Fruit fly (Drosophila melanogaster) whole organism, embryonic: ENCODE measurements around the gene CG32708.

Source experiments
- Awh ChIP-seq: fragments of 200-800 bp; sonication (Bioruptor generic); IDR thresholded peaks from 2 replicates; pipeline ENCODE4, ENCODE4 v1.3.6; 2022; ENCODE audit warnings: missing biosample characterization, missing genetic modification characterization
- B-H1 ChIP-seq: fragments of 200-800 bp; sonication (Bioruptor generic); IDR thresholded peaks from 3 replicates; pipeline ENCODE4 v1.3.6; 2022; ENCODE audit warnings: missing biosample characterization, missing genetic modification characterization
- CG11696 ChIP-seq: fragments of 200-800 bp; sonication (Bioruptor generic); IDR thresholded peaks from 2 replicates; pipeline ENCODE4 v1.3.6; 2022; ENCODE audit warnings: missing biosample characterization, missing genetic modification characterization
- CG1647 ChIP-seq: fragments of 200-800 bp; sonication (Bioruptor generic); optimal IDR thresholded peaks from 3 replicates; lab custom pipeline; 2016; ENCODE audit warnings: missing biosample characterization, missing genetic modification characterization
- CG17359 ChIP-seq: fragments of 200-800 bp; sonication (Bioruptor generic); optimal IDR thresholded peaks from 3 replicates; lab custom pipeline; 2018; ENCODE audit warnings: missing biosample characterization, mild to moderate bottlenecking, missing genetic modification characterization, moderate library complexity
- CG3163 ChIP-seq: fragments of 200-800 bp; sonication (Bioruptor generic); optimal IDR thresholded peaks from 3 replicates; lab custom pipeline; 2016; ENCODE audit warnings: missing biosample characterization, missing genetic modification characterization
- CG42726 ChIP-seq: fragments of 200-800 bp; sonication (Bioruptor generic); IDR thresholded peaks from 2 replicates; pipeline ENCODE4 v1.3.6; 2022; ENCODE audit warnings: missing biosample characterization, missing genetic modification characterization; ENCODE audit not compliant: partially characterized antibody
- CG6254 ChIP-seq: fragments of 200-800 bp; sonication (Bioruptor generic); optimal IDR thresholded peaks from 3 replicates; lab custom pipeline; 2017; ENCODE audit warnings: mild to moderate bottlenecking, missing biosample characterization, missing genetic modification reagents, missing genetic modification characterization
- CG7372 ChIP-seq: fragments of 200-800 bp; sonication (Bioruptor generic); IDR thresholded peaks from 2 replicates; pipeline ENCODE4 v1.3.6; 2022; ENCODE audit warnings: missing biosample characterization, missing genetic modification characterization
- CG8281 ChIP-seq: fragments of 200-800 bp; sonication (Bioruptor generic); optimal IDR thresholded peaks from 2 replicates; lab custom pipeline; 2018; ENCODE audit warnings: missing biosample characterization, mild to moderate bottlenecking, missing genetic modification characterization, moderate library complexity
- CG8290 ChIP-seq, 3 experiments: fragments of 200-800 bp; sonication (Bioruptor generic); optimal IDR thresholded peaks; 2 replicates each; lab custom pipeline; 2016 to 2019; ENCODE audit warnings: missing biosample characterization in 3 of 3, missing genetic modification characterization in 3 of 3, mild to moderate bottlenecking in 2 of 3, moderate library complexity in 1 of 3
- CG9876 ChIP-seq: fragments of 200-800 bp; sonication (Bioruptor generic); optimal IDR thresholded peaks from 2 replicates; lab custom pipeline; 2016; ENCODE audit warnings: missing biosample characterization, missing genetic modification characterization
- Ets65A ChIP-seq: fragments of 200-800 bp; sonication (Bioruptor generic); peaks from one replicate; lab custom pipeline; 2016; ENCODE audit warnings: missing biosample characterization, missing genetic modification characterization
- Hmr ChIP-seq: fragments of 200-800 bp; sonication (Bioruptor generic); optimal IDR thresholded peaks from 3 replicates; lab custom pipeline; 2017; ENCODE audit warnings: mild to moderate bottlenecking, missing biosample characterization, missing genetic modification reagents, missing genetic modification characterization
- Hmx ChIP-seq: fragments of 200-800 bp; sonication (Bioruptor generic); optimal IDR thresholded peaks from 2 replicates; lab custom pipeline; 2016; ENCODE audit warnings: missing biosample characterization, missing genetic modification characterization
- Med ChIP-seq: fragments of 200-800 bp; sonication (Bioruptor generic); peaks from one replicate; lab custom pipeline; 2016; ENCODE audit warnings: missing biosample characterization, missing genetic modification characterization, mild to moderate bottlenecking, inconsistent platforms, moderate library complexity
- Mrtf ChIP-seq: fragments of 200-800 bp; sonication (Bioruptor generic); IDR thresholded peaks from 3 replicates; pipeline ENCODE4 v1.3.6; 2022; ENCODE audit warnings: missing biosample characterization, missing genetic modification characterization
- NK7.1 ChIP-seq: fragments of 200-800 bp; sonication (Bioruptor generic); optimal IDR thresholded peaks from 3 replicates; lab custom pipeline; 2016; ENCODE audit warnings: missing biosample characterization, missing genetic modification characterization
- bigmax ChIP-seq: fragments of 200-800 bp; sonication (Bioruptor generic); optimal IDR thresholded peaks from 2 replicates; lab custom pipeline; 2018; ENCODE audit warnings: missing biosample characterization, mild to moderate bottlenecking, missing genetic modification characterization
- br ChIP-seq: fragments of >200 bp; optimal IDR thresholded peaks from 2 replicates; lab custom pipeline; 2017
- corto ChIP-seq: fragments of 200-800 bp; sonication (Bioruptor generic); optimal IDR thresholded peaks from 2 replicates; lab custom pipeline; 2016; ENCODE audit warnings: missing biosample characterization, mild to moderate bottlenecking, missing genetic modification characterization, moderate library complexity
- grau ChIP-seq: fragments of 200-800 bp; optimal IDR thresholded peaks from 3 replicates; lab custom pipeline; 2019; ENCODE audit warnings: missing biosample characterization, mild to moderate bottlenecking, missing genetic modification characterization, moderate library complexity
- lab ChIP-seq: fragments of 200-800 bp; sonication (Bioruptor generic); optimal IDR thresholded peaks from 3 replicates; lab custom pipeline; 2017; ENCODE audit warnings: missing biosample characterization, missing genetic modification characterization, mild to moderate bottlenecking, moderate library complexity, missing genetic modification reagents
- mirr ChIP-seq: fragments of 200-800 bp; sonication (Bioruptor generic); optimal IDR thresholded peaks from 3 replicates; lab custom pipeline; 2018; ENCODE audit warnings: missing biosample characterization, mild to moderate bottlenecking, missing genetic modification characterization
- nau ChIP-seq: fragments of 200-800 bp; sonication (Bioruptor generic); optimal IDR thresholded peaks from 3 replicates; lab custom pipeline; 2017; ENCODE audit warnings: missing biosample characterization, mild to moderate bottlenecking, missing genetic modification characterization, missing genetic modification reagents
- nerfin-1 ChIP-seq: fragments of 200-800 bp; sonication (Bioruptor generic); optimal IDR thresholded peaks from 3 replicates; lab custom pipeline; 2019; ENCODE audit warnings: missing biosample characterization, mild to moderate bottlenecking, missing genetic modification characterization, moderate library complexity
- onecut ChIP-seq: fragments of 200-800 bp; sonication (Bioruptor generic); IDR thresholded peaks from 2 replicates; pipeline ENCODE4 v1.3.6; 2022; ENCODE audit warnings: missing biosample characterization, missing genetic modification characterization
- org-1 ChIP-seq: fragments of 200-800 bp; sonication (Bioruptor generic); optimal IDR thresholded peaks from 2 replicates; lab custom pipeline; 2017; ENCODE audit warnings: missing biosample characterization, missing genetic modification characterization
- pnt ChIP-seq: fragments of 200-800 bp; sonication (Bioruptor generic); optimal IDR thresholded peaks from 3 replicates; lab custom pipeline; 2016; ENCODE audit warnings: missing biosample characterization, missing genetic modification characterization
- psq ChIP-seq: fragments of 200-800 bp; sonication (Bioruptor generic); optimal IDR thresholded peaks from 2 replicates; lab custom pipeline; 2017; ENCODE audit warnings: missing biosample characterization, missing genetic modification characterization
- row ChIP-seq: fragments of 200-800 bp; sonication (Bioruptor generic); IDR thresholded peaks from 3 replicates; pipeline ENCODE4 v1.3.6; 2022; ENCODE audit warnings: missing biosample characterization, missing genetic modification characterization
- sna ChIP-seq: fragments of 200-800 bp; sonication (Bioruptor generic); IDR thresholded peaks from 2 replicates; pipeline ENCODE4 v1.3.6; 2022; ENCODE audit warnings: missing biosample characterization, missing genetic modification characterization; ENCODE audit not compliant: partially characterized antibody
- tup ChIP-seq: fragments of 200-800 bp; sonication (Bioruptor generic); optimal IDR thresholded peaks from 2 replicates; lab custom pipeline; 2016; ENCODE audit warnings: missing biosample characterization, mild to moderate bottlenecking, missing genetic modification characterization, moderate library complexity
- unc-4 ChIP-seq: fragments of 200-800 bp; sonication (Bioruptor generic); IDR thresholded peaks from 2 replicates; pipeline ENCODE4 v1.3.6; 2022; ENCODE audit warnings: missing biosample characterization, missing genetic modification characterization; ENCODE audit not compliant: partially characterized antibody
- usp ChIP-seq: fragments of >200 bp; optimal IDR thresholded peaks from 2 replicates; lab custom pipeline; 2017; ENCODE audit warnings: missing biosample characterization, missing genetic modification characterization
- yki ChIP-seq: fragments of >200 bp; optimal IDR thresholded peaks from 3 replicates; lab custom pipeline; 2018
- zfh2 ChIP-seq: fragments of 200-800 bp; sonication (Bioruptor generic); optimal IDR thresholded peaks from 2 replicates; lab custom pipeline; 2016; ENCODE audit warnings: missing biosample characterization, missing genetic modification characterization

Gene CG32708

dm6 chrX:9068822-9069221 lies 16.9 kb upstream of the CG32708 start (continued):
- TF ChIP-seq NK7.1 (GFP tag; lab: Kevin White, UChicago) (no peak), Hmx (GFP tag; lab: Kevin White, UChicago) (no peak), usp (GFP tag; lab: Kevin White, UChicago) (no peak), zfh2 (GFP tag; lab: Kevin White, UChicago) (no peak), tup (GFP tag; lab: Kevin White, UChicago) (no peak)
- TF ChIP-seq, all 482 proteins: peak for 35

DNA sequence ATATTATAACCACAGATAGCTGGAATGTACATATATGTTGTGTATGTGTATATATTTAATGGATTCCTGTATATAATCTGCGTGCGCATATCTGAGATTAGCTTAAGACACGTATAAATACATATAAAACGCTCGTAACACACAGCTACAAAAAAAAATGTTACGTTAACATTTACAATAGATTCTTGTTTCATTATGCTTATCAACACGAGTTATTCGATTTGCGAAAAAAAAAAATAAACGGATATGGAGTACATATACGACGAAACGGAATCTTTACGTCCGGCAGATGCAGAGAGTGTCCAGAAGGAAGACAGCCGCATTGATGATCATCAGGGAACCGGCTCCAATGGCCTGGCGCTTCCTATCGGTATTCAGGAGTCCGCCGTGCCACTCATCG lies 14.4 kb upstream of the CG32708 start, which contains the start of gene CG10970:
Gene CG10970, minus strand, starts transcription at position 101 of the 400 bp plus-strand sequence.
- TF ChIP-seq Awh (GFP tag; lab: Robert Waterston, UW) (no peak), yki (lab: Kevin White, UChicago) (no peak), bigmax (no peak), CG11696 (GFP tag; lab: Robert Waterston, UW) (no peak), nau (GFP tag; lab: Kevin White, UChicago) (no peak), Mrtf (GFP tag; lab: Robert Waterston, UW) (no peak)
- TF ChIP-seq, all 482 proteins: peak for 0

DNA sequence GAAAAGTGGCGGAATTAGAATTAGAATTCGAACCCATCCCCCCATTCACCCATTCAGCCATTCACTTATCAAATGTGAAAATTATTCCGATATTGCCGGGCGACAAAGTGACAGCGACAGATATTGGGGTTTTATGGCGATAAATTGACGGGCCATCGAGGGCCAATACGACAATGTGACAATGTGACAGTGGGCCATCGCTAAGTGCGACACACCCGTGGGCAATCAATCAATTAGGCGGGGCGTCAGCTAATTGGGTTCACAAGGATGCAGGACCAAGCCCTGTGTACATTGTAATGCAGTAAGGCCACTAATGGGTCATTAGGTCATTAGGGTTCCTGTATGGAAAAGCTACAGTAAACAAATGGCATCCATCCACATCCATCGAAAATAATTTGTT lies 11.7 kb upstream of the CG32708 start:
- TF ChIP-seq Med (GFP tag; lab: Kevin White, UChicago) (peak; percentile 37), pnt (GFP tag; lab: Kevin White, UChicago) (no peak), CG17359 (no peak), CG7372 (GFP tag; lab: Robert Waterston, UW) (no peak), sna (no peak), Hmr (peak; percentile 21), B-H1 (GFP tag; lab: Robert Waterston, UW) (no peak), CG9876 (GFP tag; lab: Kevin White, UChicago) (no peak), br (lab: Kevin White, UChicago) (no peak), onecut (no peak), CG8281 (tag; lab: Kevin White, UChicago) (peak; percentile 84), psq (GFP tag; lab: Kevin White, UChicago) (no peak), org-1 (no peak), CG8290 (GFP tag; optimal IDR thresholded peaks at IDR 0.05; lab: Kevin White, UChicago) (no peak), CG8290 (tag; optimal IDR thresholded peaks at IDR 0.05; lab: Kevin White, UChicago) (peak in 1 of 2 experiments; percentile 14), CG1647 (no peak), corto (GFP tag; lab: Kevin White, UChicago) (no peak), Ets65A (peak; percentile 27), lab (GFP tag; lab: Kevin White, UChicago) (peak; percentile 39), grau (tag; lab: Kevin White, UChicago) (peak; percentile 55), mirr (GFP tag; lab: Kevin White, UChicago) (peak; percentile 14), CG42726 (GFP tag; lab: Robert Waterston, UW) (no peak), unc-4 (GFP tag; lab: Robert Waterston, UW) (no peak), CG3163 (GFP tag; lab: Kevin White, UChicago) (no peak), CG6254 (GFP tag; lab: Kevin White, UChicago) (no peak), nerfin-1 (no peak), row (GFP tag; lab: Robert Waterston, UW) (0 out of 3 replicates have a peak, but pooled peaks have one; percentile 15)
- TF ChIP-seq, all 482 proteins: peak for 9
